Worm (Caenorhabditis elegans) whole organism, L1 larva: ENCODE measurements around the gene spp-22.

Experiments
- aha-1 ChIP-seq: fragments of 150-350 bp; optimal IDR thresholded peaks from 2 replicates; lab custom pipeline; 2014; ENCODE audit warnings: missing biosample characterization, missing genetic modification characterization
- ama-1 ChIP-seq: fragments of 150-350 bp; optimal IDR thresholded peaks from 2 replicates; lab custom pipeline; 2014
- blmp-1 ChIP-seq: fragments of 150-350 bp; optimal IDR thresholded peaks from 2 replicates; lab custom pipeline; 2014; ENCODE audit warnings: missing biosample characterization, missing genetic modification characterization
- ceh-82 ChIP-seq, 3 experiments: fragments of 150-350 bp in 1 of 3; sonication (generic microtip) in 2 of 3; optimal IDR thresholded peaks; 2 replicates each; lab custom pipeline; 2014 to 2017; ENCODE audit warnings: missing biosample characterization in 3 of 3, missing genetic modification characterization in 3 of 3
- ceh-90 ChIP-seq: sonication (generic microtip); optimal IDR thresholded peaks from 2 replicates; lab custom pipeline; 2016; ENCODE audit warnings: missing genetic modification characterization, missing compliant biosample characterization
- dsc-1 ChIP-seq: sonication (generic microtip); optimal IDR thresholded peaks from 2 replicates; lab custom pipeline; 2016; ENCODE audit warnings: mild to moderate bottlenecking, missing genetic modification characterization, missing compliant biosample characterization
- efl-3 ChIP-seq: fragments of 200-800 bp; sonication (Bioruptor generic); optimal IDR thresholded peaks from 2 replicates; lab custom pipeline; 2018; ENCODE audit warnings: mild to moderate bottlenecking, missing genetic modification characterization, missing compliant biosample characterization
- egl-13 ChIP-seq: sonication (generic microtip); optimal IDR thresholded peaks from 2 replicates; lab custom pipeline; 2016; ENCODE audit warnings: missing genotype, missing genetic modification reagents, missing genetic modification characterization, missing compliant biosample characterization
- egl-27 ChIP-seq, 2 experiments: fragments of 150-350 bp in 1 of 2; sonication (generic microtip); optimal IDR thresholded peaks; 3 replicates each; lab custom pipeline; 2017 to 2018; ENCODE audit warnings: missing biosample characterization in 2 of 2, missing genetic modification characterization in 2 of 2, missing genetic modification reagents in 2 of 2
- elt-2 ChIP-seq: sonication (generic microtip); optimal IDR thresholded peaks from 2 replicates; lab custom pipeline; 2016; ENCODE audit warnings: missing genetic modification characterization, mild to moderate bottlenecking, inconsistent platforms, missing compliant biosample characterization, missing genetic modification reagents
- hlh-17 ChIP-seq: fragments of 200-800 bp; sonication (Bioruptor generic); optimal IDR thresholded peaks from 2 replicates; lab custom pipeline; 2018; ENCODE audit warnings: missing genetic modification characterization, mild to moderate bottlenecking, missing compliant biosample characterization, moderate library complexity, borderline replicate concordance
- lin-13 ChIP-seq: fragments of 150-350 bp; optimal IDR thresholded peaks from 2 replicates; lab custom pipeline; 2014; ENCODE audit warnings: missing biosample characterization, missing genetic modification reagents, missing genetic modification characterization
- lin-14 ChIP-seq: fragments of 200-800 bp; sonication (Bioruptor generic); optimal IDR thresholded peaks from 2 replicates; lab custom pipeline; 2018; ENCODE audit warnings: mild to moderate bottlenecking, missing genetic modification characterization, moderate library complexity, missing compliant biosample characterization
- mef-2 ChIP-seq: fragments of 150-350 bp; optimal IDR thresholded peaks from 2 replicates; lab custom pipeline; 2014; ENCODE audit warnings: missing biosample characterization, missing genetic modification characterization
- mep-1 ChIP-seq: fragments of 150-350 bp; optimal IDR thresholded peaks from 2 replicates; lab custom pipeline; 2014; ENCODE audit warnings: missing biosample characterization, missing genetic modification characterization
- nhr-11 ChIP-seq: fragments of 150-350 bp; optimal IDR thresholded peaks from 2 replicates; lab custom pipeline; 2014; ENCODE audit warnings: missing biosample characterization, missing genetic modification characterization
- nhr-237 ChIP-seq: fragments of 150-350 bp; optimal IDR thresholded peaks from 2 replicates; lab custom pipeline; 2014; ENCODE audit warnings: missing biosample characterization, missing genetic modification characterization
- nhr-47 ChIP-seq: sonication (generic microtip); optimal IDR thresholded peaks from 2 replicates; lab custom pipeline; 2016; ENCODE audit warnings: mild to moderate bottlenecking, missing genetic modification characterization, moderate library complexity, missing compliant biosample characterization
- nhr-71 ChIP-seq: sonication (generic microtip); optimal IDR thresholded peaks from 2 replicates; lab custom pipeline; 2016; ENCODE audit warnings: mild to moderate bottlenecking, missing genetic modification characterization, moderate library complexity, missing compliant biosample characterization
- nhr-76 ChIP-seq: sonication (generic microtip); optimal IDR thresholded peaks from 2 replicates; lab custom pipeline; 2017; ENCODE audit warnings: missing biosample characterization, missing genetic modification characterization
- nhr-77 ChIP-seq: fragments of 150-350 bp; optimal IDR thresholded peaks from 2 replicates; lab custom pipeline; 2014; ENCODE audit warnings: missing biosample characterization, missing genetic modification characterization
- nhr-84 ChIP-seq: sonication (generic microtip); optimal IDR thresholded peaks from 2 replicates; lab custom pipeline; 2017; ENCODE audit warnings: missing biosample characterization, missing genetic modification characterization
- nhr-85 ChIP-seq: sonication (generic microtip); peaks from one replicate; lab custom pipeline; 2016; ENCODE audit warnings: missing genetic modification characterization, inconsistent platforms, missing compliant biosample characterization
- nhr-90 ChIP-seq: sonication (generic microtip); optimal IDR thresholded peaks from 2 replicates; lab custom pipeline; 2016; ENCODE audit warnings: mild to moderate bottlenecking, missing genetic modification characterization, missing compliant biosample characterization; ENCODE audit not compliant: poor library complexity
- pag-3 ChIP-seq: sonication (generic microtip); optimal IDR thresholded peaks from 2 replicates; lab custom pipeline; 2017; ENCODE audit warnings: missing genetic modification characterization, mild to moderate bottlenecking, missing compliant biosample characterization, antibody characterized with exemption, borderline replicate concordance; ENCODE audit not compliant: insufficient read depth
- rnt-1 ChIP-seq: sonication (generic microtip); optimal IDR thresholded peaks from 2 replicates; lab custom pipeline; 2016; ENCODE audit warnings: mild to moderate bottlenecking, missing genetic modification characterization, moderate library complexity, missing compliant biosample characterization
- snpc-4 ChIP-seq: fragments of 150-350 bp; optimal IDR thresholded peaks from 2 replicates; lab custom pipeline; 2014; ENCODE audit warnings: missing biosample characterization, missing genetic modification characterization
- sox-4 ChIP-seq: sonication (generic microtip); optimal IDR thresholded peaks from 2 replicates; lab custom pipeline; 2016; ENCODE audit warnings: missing genetic modification characterization, missing compliant biosample characterization
- sptf-1 ChIP-seq: fragments of 150-350 bp; optimal IDR thresholded peaks from 2 replicates; lab custom pipeline; 2014; ENCODE audit warnings: missing biosample characterization, missing genetic modification characterization
- tbx-2 ChIP-seq: sonication (generic microtip); optimal IDR thresholded peaks from 2 replicates; lab custom pipeline; 2016; ENCODE audit warnings: missing genetic modification characterization, missing compliant biosample characterization
- unc-130 ChIP-seq: fragments of 150-350 bp; optimal IDR thresholded peaks from 2 replicates; lab custom pipeline; 2017; ENCODE audit warnings: missing biosample characterization, missing genetic modification characterization, inconsistent platforms
- unc-30 ChIP-seq: sonication (generic microtip); optimal IDR thresholded peaks from 2 replicates; lab custom pipeline; 2017; ENCODE audit warnings: missing biosample characterization, missing genetic modification characterization
- vab-15 ChIP-seq: sonication (generic microtip); optimal IDR thresholded peaks from 2 replicates; lab custom pipeline; 2017; ENCODE audit warnings: missing genotype, mild to moderate bottlenecking, missing genetic modification characterization, missing compliant biosample characterization
- xbp-1 ChIP-seq: sonication (generic microtip); optimal IDR thresholded peaks from 2 replicates; lab custom pipeline; 2016; ENCODE audit warnings: missing genetic modification characterization, missing compliant biosample characterization
- zag-1 ChIP-seq: fragments of 150-350 bp; optimal IDR thresholded peaks from 2 replicates; lab custom pipeline; 2014; ENCODE audit warnings: missing biosample characterization, missing genetic modification characterization
- ztf-11 ChIP-seq, 2 experiments: sonication (generic microtip); optimal IDR thresholded peaks; 2 replicates each; lab custom pipeline; 2016 to 2017; ENCODE audit warnings: missing genetic modification characterization in 2 of 2, missing biosample characterization in 1 of 2, missing compliant biosample characterization in 1 of 2
- ztf-4 ChIP-seq: fragments of 150-350 bp; optimal IDR thresholded peaks from 2 replicates; lab custom pipeline; 2014; ENCODE audit warnings: missing biosample characterization, missing genetic modification characterization

The spp-22 gene

ce11 chrX:7181627-7182026 lies 29.9 kb upstream of the spp-22 start (continued):
- TF ChIP-seq ama-1 (lab: Kevin White, UChicago) = no peak
- TF ChIP-seq nhr-11 = peak; percentile 86
- peak; percentile 69 for TF ChIP-seq dsc-1
- no peak for TF ChIP-seq pag-3 (tag; lab: Kevin White, UChicago)
- TF ChIP-seq lin-13 (GFP tag; lab: Kevin White, UChicago) = peak; percentile 71
- no peak for TF ChIP-seq sptf-1 (tag; lab: Kevin White, UChicago)
- peak; percentile 48 for TF ChIP-seq sox-4 (tag; lab: Kevin White, UChicago)
- no peak for TF ChIP-seq zag-1 (tag; lab: Kevin White, UChicago)
- peak; percentile 99 for TF ChIP-seq nhr-90 (tag; lab: Kevin White, UChicago)
- peak; percentile 46 for TF ChIP-seq snpc-4 (tag; lab: Kevin White, UChicago)
- TF ChIP-seq egl-27 (tag; optimal IDR thresholded peaks at IDR 0.05; lab: Kevin White, UChicago) = peak in 1 of 2 experiments; percentile 59
- peak; percentile 76 for TF ChIP-seq rnt-1
- peak; percentile 44 for TF ChIP-seq blmp-1 (tag; lab: Kevin White, UChicago)
- no peak for TF ChIP-seq ceh-90 (tag; lab: Kevin White, UChicago)
- peak; percentile 94 for TF ChIP-seq xbp-1 (tag; lab: Kevin White, UChicago)
- peak; percentile 55 for TF ChIP-seq vab-15 (tag; lab: Kevin White, UChicago)
- TF ChIP-seq unc-30 = no peak
- TF ChIP-seq ceh-82 (tag; optimal IDR thresholded peaks at IDR 0.05; lab: Kevin White, UChicago) = peak; percentile 42 to 82 (median 71)
- TF ChIP-seq nhr-47 (tag; lab: Kevin White, UChicago) = peak; percentile 94
- TF ChIP-seq nhr-85 (tag; lab: Kevin White, UChicago) = peak; percentile 96
- peak; percentile 89 for TF ChIP-seq mep-1 (tag; lab: Kevin White, UChicago)
- peak; percentile 61 for TF ChIP-seq efl-3 (GFP tag; lab: Kevin White, UChicago)
- peak; percentile 86 for TF ChIP-seq nhr-237
- TF ChIP-seq nhr-77 (tag; lab: Kevin White, UChicago) = peak; percentile 94
- TF ChIP-seq mef-2 (tag; lab: Kevin White, UChicago) = peak; percentile 29
- TF ChIP-seq ztf-11 (tag; optimal IDR thresholded peaks at IDR 0.05; lab: Kevin White, UChicago) = peak in 1 of 2 experiments; percentile 80
- peak; percentile 54 for TF ChIP-seq unc-130 (tag; lab: Kevin White, UChicago)
- TF ChIP-seq ztf-4 (tag; lab: Kevin White, UChicago) = peak; percentile 88
- peak; percentile 83 for TF ChIP-seq lin-14
- TF ChIP-seq nhr-71 (tag; lab: Kevin White, UChicago) = peak; percentile 91

- TF ChIP-seq tbx-2 (tag; lab: Kevin White, UChicago) (no peak), nhr-76 (no peak), egl-13 (tag; lab: Kevin White, UChicago) (no peak), elt-2 (tag; lab: Kevin White, UChicago) (no peak), hlh-17 (GFP tag; lab: Kevin White, UChicago) (no peak)
These were observed 23.9 kb upstream of the spp-22 start, which contains the start of gene C55B6.4 for ce11 chrX:7187602-7188001. C55B6.4 (minus strand) TSS chrX:7187702.

- TF ChIP-seq aha-1 (tag; lab: Kevin White, UChicago) (no peak), nhr-76 (no peak), snpc-4 (tag; lab: Kevin White, UChicago) (no peak), efl-3 (GFP tag; lab: Kevin White, UChicago) (no peak), nhr-85 (tag; lab: Kevin White, UChicago) (no peak), ama-1 (lab: Kevin White, UChicago) (no peak), nhr-84 (tag; lab: Kevin White, UChicago) (no peak)
These were observed 19.6 kb upstream of the spp-22 start, which contains the start of gene C55B6.7 for ce11 chrX:7191882-7192281. C55B6.7 (minus strand) TSS chrX:7191982.
